Fruit fly (Drosophila melanogaster): ENCODE results near the gene CG3862.

DNA sequence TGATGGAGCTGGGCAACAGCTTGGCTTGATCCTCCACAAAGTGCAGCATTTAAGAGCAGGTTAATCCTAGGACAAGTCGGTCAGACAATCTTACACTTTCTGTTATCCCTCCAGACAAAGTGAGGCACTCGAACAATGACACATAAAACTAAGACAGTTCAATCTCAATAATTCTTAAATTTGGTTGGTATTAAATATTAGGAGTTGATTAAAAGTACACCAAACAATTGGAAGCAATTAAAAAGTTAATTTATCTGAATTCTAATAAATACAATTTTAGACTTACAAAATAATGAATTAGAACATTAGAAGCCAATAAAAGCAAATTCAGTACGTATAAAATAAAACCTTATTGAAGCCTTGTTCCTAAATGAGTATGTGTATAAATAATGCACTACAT is 7.8 kb downstream of the CG3862 start, which contains the start of gene CG15880:
- TF ChIP-seq CG6808 (GFP tag; optimal IDR thresholded peaks at IDR 0.05) (no peak), Smox (GFP tag; optimal IDR thresholded peaks at IDR 0.05) (no peak), CG8319 (GFP tag; optimal IDR thresholded peaks at IDR 0.05) (no peak)

Measured in whole organism, prepupa.